Fruit fly (Drosophila melanogaster) S2 (cell line): Measurements from ENCODE around the gene DAAM.

Source experiments
- CG8478 ChIP-seq: fragments of >200 bp; optimal IDR thresholded peaks from 2 replicates; lab custom pipeline; 2018
- CTCF ChIP-seq, 2 experiments: fragments of >200 bp; optimal IDR thresholded peaks; 2 replicates each; lab custom pipeline; 2018

DNA sequence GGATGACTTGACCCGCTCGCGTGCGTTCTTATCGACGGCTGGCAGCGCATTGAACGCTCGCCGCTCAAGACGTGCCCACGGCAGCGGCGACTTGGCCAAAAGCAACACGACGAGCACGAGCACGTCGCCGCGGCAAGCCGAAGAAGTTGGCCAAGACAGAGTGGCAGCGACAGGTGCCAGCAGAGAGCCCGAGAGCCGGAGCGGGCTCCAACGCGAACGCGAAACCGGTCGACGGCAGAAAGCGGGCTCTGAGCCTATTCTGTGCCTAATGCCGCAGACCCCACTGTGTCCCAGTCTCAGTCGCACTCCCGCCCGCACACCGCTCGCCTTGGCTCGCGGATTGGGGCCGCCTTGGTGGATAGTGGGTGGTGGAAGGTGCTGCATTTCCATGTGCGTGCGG is 13.7 kb downstream of the DAAM start:
- TF ChIP-seq CG8478 (lab: Kevin White, UChicago) = no peak
- TF ChIP-seq CTCF (optimal IDR thresholded peaks at IDR 0.05; lab: Kevin White, UChicago) = no peak
